Fruit fly (Drosophila melanogaster): ENCODE results near the gene wrm1.
A peak's percentile ranks its signal among the peaks of the same experiment; 100 is the strongest.

- no peak for TF ChIP-seq CG11456 (GFP tag; IDR thresholded peaks at IDR 0.05)
- TF ChIP-seq CG2199 (GFP tag; IDR thresholded peaks at IDR 0.05), result no peak
- peak; percentile 80 for TF ChIP-seq CG9932 (GFP tag; IDR thresholded peaks at IDR 0.05)
- TF ChIP-seq CG2712 (tag; optimal IDR thresholded peaks at IDR 0.05), result peak; percentile 76
- TF ChIP-seq CG16779 (GFP tag; IDR thresholded peaks at IDR 0.05), result no peak
- no peak for TF ChIP-seq CG14050 (GFP tag; IDR thresholded peaks at IDR 0.05)
- TF ChIP-seq fu2 (GFP tag; optimal IDR thresholded peaks at IDR 0.05), result peak; percentile 53
- peak; percentile 95 for TF ChIP-seq ssp (GFP tag; IDR thresholded peaks at IDR 0.05)
- TF ChIP-seq CG10209 (GFP tag; optimal IDR thresholded peaks at IDR 0.05), result peak; percentile 53
- TF ChIP-seq unpg (GFP tag; optimal IDR thresholded peaks at IDR 0.05), result no peak
- TF ChIP-seq CG7987 (GFP tag; optimal IDR thresholded peaks at IDR 0.05), result peak; percentile 26
- no peak for TF ChIP-seq CG2875 (GFP tag; optimal IDR thresholded peaks at IDR 0.05)
- TF ChIP-seq HLH4C (GFP tag; IDR thresholded peaks at IDR 0.05; ENCODE audit: partially characterized antibody), result peak; percentile 88
These were observed 46.4 kb upstream of the wrm1 start, which contains the start of the genes SMSr and smid for dm6 chr3L:7381359-7381976.

Data from whole organism, embryonic.